Worm (Caenorhabditis elegans): ENCODE measurements around the gene C55A6.11.

DNA sequence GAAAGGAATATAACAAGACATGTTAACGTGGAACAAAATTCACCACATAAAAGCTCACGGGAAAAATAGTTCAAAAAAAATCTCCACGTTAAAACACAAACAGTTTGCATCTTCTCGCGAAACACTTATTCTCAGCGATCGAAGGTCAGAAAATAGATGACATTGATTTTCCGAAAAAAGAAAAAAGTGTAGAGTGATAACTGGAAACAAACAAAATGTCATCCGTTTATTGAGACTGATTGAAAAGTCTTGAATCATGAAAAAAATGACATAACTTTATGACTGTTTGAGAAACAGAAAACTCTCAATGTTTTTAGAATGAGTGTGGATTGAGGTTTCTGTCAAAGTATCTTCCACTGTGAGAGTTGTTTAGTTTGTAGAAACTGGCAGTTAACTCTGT, 2.5 kb upstream of the C55A6.11 start, which contains the start of gene C55A6.4:
- TF ChIP-seq nhr-28 (tag; optimal IDR thresholded peaks at IDR 0.05) (no peak), unc-62 (GFP tag; optimal IDR thresholded peaks at IDR 0.05) (no peak), sptf-1 (tag; optimal IDR thresholded peaks at IDR 0.05) (no peak)
